Worm (Caenorhabditis elegans) whole organism, L3 larva: ENCODE results near the gene papl-1.

ENCODE experiments used
- ZK546.5 ChIP-seq: sonication (generic microtip); optimal IDR thresholded peaks from 2 replicates; lab custom pipeline; 2017; ENCODE audit warnings: missing biosample characterization, missing genetic modification characterization
- ceh-82 ChIP-seq: fragments of 150-350 bp; optimal IDR thresholded peaks from 2 replicates; lab custom pipeline; 2014; ENCODE audit warnings: missing biosample characterization, missing genetic modification characterization
- elt-1 ChIP-seq: fragments of 150-350 bp; optimal IDR thresholded peaks from 2 replicates; lab custom pipeline; 2014; ENCODE audit warnings: missing biosample characterization, missing genetic modification characterization
- jun-1 ChIP-seq: fragments of 150-350 bp; optimal IDR thresholded peaks from 2 replicates; lab custom pipeline; 2014; ENCODE audit warnings: missing biosample characterization, missing genetic modification reagents, missing genetic modification characterization
- lin-39 ChIP-seq: fragments of 150-350 bp; optimal IDR thresholded peaks from 2 replicates; lab custom pipeline; 2018; ENCODE audit warnings: missing biosample characterization, missing genetic modification reagents, missing genetic modification characterization
- unc-39 ChIP-seq: sonication (generic microtip); optimal IDR thresholded peaks from 4 replicates; lab custom pipeline; 2017; ENCODE audit warnings: missing biosample characterization, missing genetic modification characterization

- TF ChIP-seq lin-39 (no peak), elt-1 (tag; lab: Kevin White, UChicago) (no peak), jun-1 (tag; lab: Kevin White, UChicago) (no peak), ceh-82 (tag; lab: Kevin White, UChicago) (no peak), ZK546.5 (tag; lab: Kevin White, UChicago) (no peak), unc-39 (no peak)
These were observed 27.5 kb upstream of the papl-1 start, which contains the start of gene fkb-4 for ce11 chrV:12787026-12787425.
